Fruit fly (Drosophila melanogaster) whole organism, embryonic: Measurements from ENCODE around the gene CG5846.

Experiments
- Bteb2 ChIP-seq: fragments of 200-800 bp; sonication (Bioruptor generic); optimal IDR thresholded peaks from 2 replicates; lab custom pipeline; 2016; ENCODE audit warnings: missing biosample characterization, missing genetic modification characterization
- C15 ChIP-seq: fragments of 200-800 bp; sonication (Bioruptor generic); IDR thresholded peaks from 3 replicates; pipeline ENCODE4 v1.3.6; 2022; ENCODE audit warnings: missing biosample characterization, missing genetic modification characterization
- CG10147 ChIP-seq: fragments of 200-800 bp; sonication (Bioruptor generic); optimal IDR thresholded peaks from 2 replicates; lab custom pipeline; 2019; ENCODE audit warnings: missing biosample characterization, mild to moderate bottlenecking, missing genetic modification characterization, moderate library complexity
- CG12219 ChIP-seq: fragments of 200-800 bp; sonication (Bioruptor generic); optimal IDR thresholded peaks from 3 replicates; lab custom pipeline; 2018; ENCODE audit warnings: missing biosample characterization, mild to moderate bottlenecking, missing genetic modification characterization
- CG12236 ChIP-seq: fragments of 200-800 bp; sonication (Bioruptor generic); optimal IDR thresholded peaks from 2 replicates; lab custom pipeline; 2016; ENCODE audit warnings: missing biosample characterization, missing genetic modification characterization
- CG14014 ChIP-seq: fragments of 200-800 bp; sonication (Bioruptor generic); IDR thresholded peaks from 2 replicates; pipeline ENCODE4 v1.3.6; 2022; ENCODE audit warnings: missing biosample characterization, missing genetic modification characterization
- CG14965 ChIP-seq: fragments of 200-800 bp; sonication (Bioruptor generic); optimal IDR thresholded peaks from 2 replicates; lab custom pipeline; 2016; ENCODE audit warnings: missing biosample characterization, missing genetic modification characterization, borderline replicate concordance
- CG1832 ChIP-seq: fragments of 200-800 bp; sonication (Bioruptor generic); optimal IDR thresholded peaks from 2 replicates; lab custom pipeline; 2017; ENCODE audit warnings: missing biosample characterization, mild to moderate bottlenecking, missing genetic modification characterization, inconsistent platforms
- CG2116 ChIP-seq: fragments of 200-800 bp; sonication (Bioruptor generic); optimal IDR thresholded peaks from 3 replicates; lab custom pipeline; 2018; ENCODE audit warnings: missing biosample characterization, mild to moderate bottlenecking, missing genetic modification characterization
- CG2678 ChIP-seq: fragments of 200-800 bp; sonication (Bioruptor generic); optimal IDR thresholded peaks from 3 replicates; lab custom pipeline; 2019; ENCODE audit warnings: missing biosample characterization, mild to moderate bottlenecking, missing genetic modification characterization, moderate library complexity
- CG3847 ChIP-seq: fragments of 200-800 bp; sonication (Bioruptor generic); IDR thresholded peaks from 2 replicates; pipeline ENCODE4 v1.3.6; 2022; ENCODE audit warnings: missing biosample characterization, missing genetic modification characterization
- CG4617 ChIP-seq: fragments of 200-800 bp; sonication (Bioruptor generic); optimal IDR thresholded peaks from 3 replicates; lab custom pipeline; 2016; ENCODE audit warnings: missing biosample characterization, missing genetic modification characterization, borderline replicate concordance
- CG4730 ChIP-seq: fragments of 200-800 bp; sonication (Bioruptor generic); IDR thresholded peaks from 2 replicates; pipeline ENCODE4 v1.3.6; 2022; ENCODE audit warnings: missing biosample characterization, missing genetic modification characterization
- CG6254 ChIP-seq: fragments of 200-800 bp; sonication (Bioruptor generic); optimal IDR thresholded peaks from 3 replicates; lab custom pipeline; 2017; ENCODE audit warnings: mild to moderate bottlenecking, missing biosample characterization, missing genetic modification reagents, missing genetic modification characterization
- CG6791 ChIP-seq: fragments of 200-800 bp; sonication (Bioruptor generic); IDR thresholded peaks from 3 replicates; pipeline ENCODE4 v1.3.6; 2022; ENCODE audit warnings: missing biosample characterization, missing genetic modification characterization; ENCODE audit not compliant: partially characterized antibody
- CG7786 ChIP-seq: fragments of 200-800 bp; sonication (Bioruptor generic); optimal IDR thresholded peaks from 2 replicates; lab custom pipeline; 2016; ENCODE audit warnings: missing biosample characterization, missing genetic modification characterization
- CG9797 ChIP-seq: fragments of 200-800 bp; sonication (Bioruptor generic); optimal IDR thresholded peaks from 3 replicates; lab custom pipeline; 2018; ENCODE audit warnings: missing biosample characterization, mild to moderate bottlenecking, missing genetic modification characterization
- CG9932 ChIP-seq: fragments of 200-800 bp; sonication (Bioruptor generic); IDR thresholded peaks from 2 replicates; pipeline ENCODE4 v1.3.6; 2022; ENCODE audit warnings: missing biosample characterization, missing genetic modification characterization
- CrebB ChIP-seq: fragments of 200-800 bp; sonication (Bioruptor generic); optimal IDR thresholded peaks from 3 replicates; lab custom pipeline; 2018; ENCODE audit warnings: missing biosample characterization, mild to moderate bottlenecking, missing genetic modification characterization
- Dref ChIP-seq: fragments of 200-800 bp; sonication (Bioruptor generic); IDR thresholded peaks from 2 replicates; pipeline ENCODE4 v1.3.6; 2022; ENCODE audit warnings: missing biosample characterization, missing genetic modification characterization
- HmgZ ChIP-seq: fragments of 200-800 bp; sonication (Bioruptor generic); optimal IDR thresholded peaks from 2 replicates; lab custom pipeline; 2018; ENCODE audit warnings: missing biosample characterization, mild to moderate bottlenecking, missing genetic modification characterization
- Med ChIP-seq: fragments of 200-800 bp; sonication (Bioruptor generic); peaks from one replicate; lab custom pipeline; 2016; ENCODE audit warnings: missing biosample characterization, missing genetic modification characterization, mild to moderate bottlenecking, inconsistent platforms, moderate library complexity
- NfI ChIP-seq: fragments of 200-800 bp; sonication (Bioruptor generic); optimal IDR thresholded peaks from 3 replicates; lab custom pipeline; 2018; ENCODE audit warnings: missing biosample characterization, mild to moderate bottlenecking, missing genetic modification characterization, moderate library complexity
- Rfx ChIP-seq: fragments of 200-800 bp; sonication (Bioruptor generic); IDR thresholded peaks from 2 replicates; pipeline ENCODE4 v1.3.6; 2022; ENCODE audit warnings: missing biosample characterization, missing genetic modification characterization
- Rx ChIP-seq: fragments of 200-800 bp; sonication (Bioruptor generic); IDR thresholded peaks from 2 replicates; pipeline ENCODE4 v1.3.6; 2022; ENCODE audit warnings: missing biosample characterization, missing genetic modification characterization
- Sox100B ChIP-seq: fragments of 200-800 bp; sonication (Bioruptor generic); optimal IDR thresholded peaks from 3 replicates; lab custom pipeline; 2018; ENCODE audit warnings: missing biosample characterization, mild to moderate bottlenecking, missing genetic modification characterization
- Sox102F ChIP-seq: fragments of 200-800 bp; sonication (Bioruptor generic); optimal IDR thresholded peaks from 2 replicates; lab custom pipeline; 2018; ENCODE audit warnings: missing biosample characterization, mild to moderate bottlenecking, missing genetic modification characterization, moderate library complexity
- Stat92E ChIP-seq, 3 experiments: fragments of >200 bp in 2 of 3; fragments of 200-800 bp in 1 of 3; sonication (Bioruptor generic) in 1 of 3; optimal IDR thresholded peaks; 2 replicates each; lab custom pipeline; 2017 to 2019; ENCODE audit warnings: missing biosample characterization in 3 of 3, missing genetic modification characterization in 3 of 3, mild to moderate bottlenecking in 1 of 3, moderate library complexity in 1 of 3
- Trl ChIP-seq, 3 experiments: fragments of >200 bp in 2 of 3; fragments of 200-800 bp in 1 of 3; sonication (Bioruptor generic) in 1 of 3; optimal IDR thresholded peaks; 2 replicates in 1 of 3; 3 replicates in 2 of 3; lab custom pipeline; 2016 to 2017; ENCODE audit warnings: missing biosample characterization in 1 of 3, missing genetic modification characterization in 1 of 3
- amos ChIP-seq: fragments of 200-800 bp; sonication (Bioruptor generic); IDR thresholded peaks from 2 replicates; pipeline ENCODE4 v1.3.6; 2022; ENCODE audit warnings: missing biosample characterization, missing genetic modification characterization; ENCODE audit not compliant: partially characterized antibody
- ash1 ChIP-seq: fragments of 200-800 bp; sonication (Bioruptor generic); optimal IDR thresholded peaks from 2 replicates; lab custom pipeline; 2018; ENCODE audit warnings: missing biosample characterization, mild to moderate bottlenecking, missing genetic modification characterization
- bbx ChIP-seq: fragments of 200-800 bp; sonication (Bioruptor generic); IDR thresholded peaks from 2 replicates; pipeline ENCODE4 v1.3.6; 2022; ENCODE audit warnings: missing biosample characterization, missing genetic modification characterization; ENCODE audit not compliant: partially characterized antibody
- bigmax ChIP-seq: fragments of 200-800 bp; sonication (Bioruptor generic); optimal IDR thresholded peaks from 2 replicates; lab custom pipeline; 2018; ENCODE audit warnings: missing biosample characterization, mild to moderate bottlenecking, missing genetic modification characterization
- cas ChIP-seq: fragments of 200-800 bp; sonication (Bioruptor generic); IDR thresholded peaks from 2 replicates; pipeline ENCODE4 v1.3.6; 2022; ENCODE audit warnings: missing biosample characterization, missing genetic modification characterization
- cato ChIP-seq: fragments of 200-800 bp; sonication (Bioruptor generic); optimal IDR thresholded peaks from 2 replicates; lab custom pipeline; 2016; ENCODE audit warnings: missing biosample characterization, missing genetic modification characterization, borderline replicate concordance
- crc ChIP-seq: fragments of 200-800 bp; sonication (Bioruptor generic); optimal IDR thresholded peaks from 2 replicates; lab custom pipeline; 2016; ENCODE audit warnings: missing biosample characterization, missing genetic modification characterization
- en ChIP-seq: fragments of 200-800 bp; sonication (Bioruptor generic); optimal IDR thresholded peaks from 2 replicates; lab custom pipeline; 2016; ENCODE audit warnings: missing biosample characterization, missing genetic modification characterization
- eyg ChIP-seq: fragments of 200-800 bp; sonication (Bioruptor generic); optimal IDR thresholded peaks from 3 replicates; lab custom pipeline; 2016; ENCODE audit warnings: missing biosample characterization, missing genetic modification characterization
- fu2 ChIP-seq: fragments of 200-800 bp; sonication (Bioruptor generic); optimal IDR thresholded peaks from 2 replicates; lab custom pipeline; 2016; ENCODE audit warnings: missing biosample characterization, missing genetic modification characterization
- gcm2 ChIP-seq: fragments of 200-800 bp; sonication (Bioruptor generic); optimal IDR thresholded peaks from 2 replicates; lab custom pipeline; 2016; ENCODE audit warnings: missing biosample characterization, missing genetic modification characterization
- jing ChIP-seq: fragments of 200-800 bp; sonication (Bioruptor generic); optimal IDR thresholded peaks from 2 replicates; lab custom pipeline; 2018; ENCODE audit warnings: missing biosample characterization, mild to moderate bottlenecking, missing genetic modification characterization
- kay ChIP-seq: fragments of 200-800 bp; sonication (Bioruptor generic); optimal IDR thresholded peaks from 2 replicates; lab custom pipeline; 2016; ENCODE audit warnings: missing biosample characterization, missing genetic modification characterization
- peb ChIP-seq: fragments of 200-800 bp; sonication (Bioruptor generic); IDR thresholded peaks from 2 replicates; pipeline ENCODE4 v1.3.6; 2022; ENCODE audit warnings: missing biosample characterization, missing genetic modification characterization
- pzg ChIP-seq: fragments of 200-800 bp; sonication (Bioruptor generic); optimal IDR thresholded peaks from 3 replicates; lab custom pipeline; 2018; ENCODE audit warnings: missing biosample characterization, mild to moderate bottlenecking, missing genetic modification characterization, moderate library complexity
- run ChIP-seq: fragments of 200-800 bp; sonication (Bioruptor generic); optimal IDR thresholded peaks from 3 replicates; lab custom pipeline; 2018; ENCODE audit warnings: missing biosample characterization, mild to moderate bottlenecking, missing genetic modification characterization
- schlank ChIP-seq: fragments of 200-800 bp; sonication (Bioruptor generic); optimal IDR thresholded peaks from 2 replicates; lab custom pipeline; 2018; ENCODE audit warnings: missing biosample characterization, mild to moderate bottlenecking, missing genetic modification characterization
- slbo ChIP-seq: fragments of 200-800 bp; sonication (Bioruptor generic); IDR thresholded peaks from 2 replicates; pipeline ENCODE4 v1.3.6; 2022; ENCODE audit warnings: missing biosample characterization, missing genetic modification characterization
- sob ChIP-seq: fragments of 200-800 bp; sonication (Bioruptor generic); IDR thresholded peaks from 2 replicates; pipeline ENCODE4 v1.3.6; 2022; ENCODE audit warnings: missing biosample characterization, missing genetic modification characterization
- tgo ChIP-seq: fragments of 200-800 bp; sonication (Bioruptor generic); IDR thresholded peaks from 3 replicates; pipeline ENCODE4 v1.3.6; 2022; ENCODE audit warnings: missing biosample characterization, missing genetic modification characterization
- trem ChIP-seq: fragments of 200-800 bp; optimal IDR thresholded peaks from 3 replicates; lab custom pipeline; 2019; ENCODE audit warnings: missing biosample characterization, mild to moderate bottlenecking, missing genetic modification characterization, moderate library complexity

CG5846 gene

dm6 chr2L:9937908-9938307 lies 19.1 kb downstream of the CG5846 start, which contains the start of gene Arglu1 (continued):
- peak; percentile 57; the same call in 1 of the 2 replicates for TF ChIP-seq sob (GFP tag; lab: Robert Waterston, UW)
- no peak for TF ChIP-seq jing (GFP tag; lab: Kevin White, UChicago)
- peak; percentile 87 for TF ChIP-seq CG4617
- TF ChIP-seq CG14965 (GFP tag; lab: Kevin White, UChicago) = no peak
- 0 out of 2 replicates have a peak, but pooled peaks have one; percentile 32 for TF ChIP-seq CG3847
- TF ChIP-seq bigmax = no peak
- no peak for TF ChIP-seq Sox100B
- TF ChIP-seq CG9797 = peak; percentile 66
- TF ChIP-seq crc (GFP tag; lab: Kevin White, UChicago) = no peak
- TF ChIP-seq CG4730 (GFP tag; lab: Robert Waterston, UW) = no peak
- TF ChIP-seq CG10147 (GFP tag; lab: Kevin White, UChicago) = no peak
- TF ChIP-seq tgo (GFP tag; lab: Robert Waterston, UW) = peak; percentile 28; the same call in 1 of the 3 replicates
- peak; percentile 61 for TF ChIP-seq Rfx (GFP tag; lab: Robert Waterston, UW)
- TF ChIP-seq gcm2 (GFP tag; lab: Kevin White, UChicago) = no peak
- peak; percentile 60 for TF ChIP-seq pzg (GFP tag; lab: Kevin White, UChicago)
- peak; percentile 25 for TF ChIP-seq eyg (GFP tag; lab: Kevin White, UChicago)
- no peak; the same call in 1 of the 2 replicates for TF ChIP-seq amos (GFP tag; lab: Robert Waterston, UW)
- no peak for TF ChIP-seq Sox102F
- TF ChIP-seq Bteb2 = no peak
- no peak for TF ChIP-seq C15 (GFP tag; lab: Robert Waterston, UW)
- no peak for TF ChIP-seq ash1 (GFP tag; lab: Kevin White, UChicago)
- TF ChIP-seq schlank (tag; lab: Kevin White, UChicago) = no peak
- TF ChIP-seq CG1832 (GFP tag; lab: Kevin White, UChicago) = no peak
- TF ChIP-seq peb = no peak
- TF ChIP-seq Stat92E (GFP tag; optimal IDR thresholded peaks at IDR 0.05; lab: Kevin White, UChicago) = no peak
- no peak for TF ChIP-seq Rx
- no peak for TF ChIP-seq cato (GFP tag; lab: Kevin White, UChicago)
- TF ChIP-seq CG14014 (GFP tag; lab: Robert Waterston, UW) = no peak
- no peak for TF ChIP-seq run (tag; lab: Kevin White, UChicago)
- no peak for TF ChIP-seq CG6254 (GFP tag; lab: Kevin White, UChicago)
- no peak for TF ChIP-seq CrebB (tag; lab: Kevin White, UChicago)
- TF ChIP-seq CG2116 (GFP tag; lab: Kevin White, UChicago) = peak; percentile 0
- TF ChIP-seq trem = peak; percentile 8
- no peak for TF ChIP-seq bbx (GFP tag; lab: Robert Waterston, UW)
- TF ChIP-seq Trl (optimal IDR thresholded peaks at IDR 0.05; lab: Kevin White, UChicago) = no peak
- TF ChIP-seq Trl (GFP tag; optimal IDR thresholded peaks at IDR 0.05; lab: Kevin White, UChicago) = peak; percentile 23
- peak; percentile 33 for TF ChIP-seq CG7786 (GFP tag; lab: Kevin White, UChicago)
- TF ChIP-seq CG9932 (GFP tag; lab: Robert Waterston, UW) = peak; percentile 69
- TF ChIP-seq kay (GFP tag; lab: Kevin White, UChicago) = no peak
- TF ChIP-seq HmgZ (tag; lab: Kevin White, UChicago) = peak; percentile 38
- TF ChIP-seq CG12219 (GFP tag; lab: Kevin White, UChicago) = no peak
- TF ChIP-seq Dref (GFP tag; lab: Robert Waterston, UW) = 0 out of 2 replicates have a peak, but pooled peaks have one; percentile 34
- no peak for TF ChIP-seq en
- peak; percentile 26 for TF ChIP-seq NfI (GFP tag; lab: Kevin White, UChicago)
- no peak for TF ChIP-seq cas (GFP tag; lab: Robert Waterston, UW)
- no peak for TF ChIP-seq CG6791
- TF ChIP-seq Med (GFP tag; lab: Kevin White, UChicago) = peak; percentile 88
- TF ChIP-seq fu2 (GFP tag; lab: Kevin White, UChicago) = no peak
- TF ChIP-seq CG12236 (GFP tag; lab: Kevin White, UChicago) = no peak
- peak; percentile 36; the same call in 1 of the 2 replicates for TF ChIP-seq slbo (GFP tag; lab: Robert Waterston, UW)
- no peak for TF ChIP-seq CG2678 (tag; lab: Kevin White, UChicago)
